Worm (Caenorhabditis elegans) whole organism, L4 larva: ENCODE data around the gene tag-209.

ENCODE experiments used
- D1046.2 ChIP-seq: fragments of 200-800 bp; sonication (Bioruptor generic); IDR thresholded peaks from 2 replicates; pipeline ENCODE4 v1.3.6; 2022; ENCODE audit warnings: missing genetic modification characterization, missing compliant biosample characterization
- F10B5.3 ChIP-seq: sonication (generic microtip); optimal IDR thresholded peaks from 2 replicates; lab custom pipeline; 2016; ENCODE audit warnings: mild to moderate bottlenecking, missing genetic modification characterization, missing compliant biosample characterization
- F37D6.2 ChIP-seq: sonication (generic microtip); optimal IDR thresholded peaks from 2 replicates; lab custom pipeline; 2016; ENCODE audit warnings: mild to moderate bottlenecking, missing genetic modification characterization, missing compliant biosample characterization
- F44E2.7 ChIP-seq: fragments of 200-800 bp; sonication (Bioruptor generic); IDR thresholded peaks from 2 replicates; pipeline ENCODE4 v2.1.2; 2022; ENCODE audit warnings: missing genetic modification characterization, missing compliant biosample characterization
- R02D3.7 ChIP-seq: fragments of 150-350 bp; sonication (generic microtip); optimal IDR thresholded peaks from 3 replicates; lab custom pipeline; 2014; ENCODE audit warnings: missing biosample characterization, missing genetic modification characterization
- Y105C5A.15 ChIP-seq: fragments of 200-800 bp; sonication (Bioruptor generic); IDR thresholded peaks from 2 replicates; pipeline ENCODE4 v1.3.6; 2022; ENCODE audit warnings: missing genetic modification characterization, missing compliant biosample characterization
- aha-1 ChIP-seq: fragments of 150-350 bp; peaks from one replicate; lab custom pipeline; 2014; ENCODE audit warnings: missing biosample characterization, missing genetic modification characterization
- ama-1 ChIP-seq: fragments of 150-350 bp; optimal IDR thresholded peaks from 2 replicates; lab custom pipeline; 2014; ENCODE audit warnings: inconsistent platforms, mixed read lengths
- attf-4 ChIP-seq: sonication (generic microtip); optimal IDR thresholded peaks from 3 replicates; lab custom pipeline; 2017; ENCODE audit warnings: missing biosample characterization, missing genetic modification characterization
- ceh-28 ChIP-seq: fragments of 150-350 bp; optimal IDR thresholded peaks from 2 replicates; lab custom pipeline; 2014; ENCODE audit warnings: missing biosample characterization, missing genetic modification reagents, missing genetic modification characterization
- cey-2 ChIP-seq: sonication (generic microtip); optimal IDR thresholded peaks from 3 replicates; lab custom pipeline; 2017; ENCODE audit warnings: missing genetic modification characterization, mild to moderate bottlenecking, missing compliant biosample characterization, antibody characterized with exemption, borderline replicate concordance; ENCODE audit not compliant: insufficient read depth
- ctbp-1 ChIP-seq: fragments of 200-800 bp; sonication (Bioruptor generic); IDR thresholded peaks from 2 replicates; pipeline ENCODE4 v1.3.6; 2022; ENCODE audit warnings: missing genetic modification reagents, missing genetic modification characterization, missing compliant biosample characterization
- daf-16 ChIP-seq, 3 experiments: sonication (generic microtip); optimal IDR thresholded peaks; 2 replicates each; lab custom pipeline; 2016 to 2017; ENCODE audit warnings: missing genetic modification characterization in 3 of 3, missing genetic modification reagents in 3 of 3, mild to moderate bottlenecking in 2 of 3, missing compliant biosample characterization in 2 of 3, missing biosample characterization in 1 of 3, moderate library complexity in 1 of 3
- daf-19 ChIP-seq: fragments of 200-800 bp; sonication (Bioruptor generic); conservative IDR thresholded peaks from 2 replicates; pipeline ENCODE4 v1.3.6; 2022; ENCODE audit warnings: missing genetic modification characterization, missing compliant biosample characterization
- dpl-1 ChIP-seq: fragments of 150-350 bp; optimal IDR thresholded peaks from 2 replicates; lab custom pipeline; 2014; ENCODE audit warnings: missing biosample characterization, missing genetic modification reagents, missing genetic modification characterization
- dve-1 ChIP-seq: sonication (generic microtip); optimal IDR thresholded peaks from 2 replicates; lab custom pipeline; 2017; ENCODE audit warnings: antibody characterized with exemption, mild to moderate bottlenecking, missing genetic modification characterization, missing compliant biosample characterization; ENCODE audit not compliant: insufficient read depth
- egl-27 ChIP-seq: sonication (generic microtip); optimal IDR thresholded peaks from 3 replicates; lab custom pipeline; 2017; ENCODE audit warnings: missing biosample characterization, missing genetic modification reagents, missing genetic modification characterization
- egl-43 ChIP-seq: fragments of 200-800 bp; sonication (Bioruptor generic); IDR thresholded peaks from 2 replicates; pipeline ENCODE4 v1.3.6; 2022; ENCODE audit warnings: missing genetic modification reagents, missing genetic modification characterization, missing compliant biosample characterization
- fkh-10 ChIP-seq: fragments of 150-350 bp; optimal IDR thresholded peaks from 2 replicates; lab custom pipeline; 2014; ENCODE audit warnings: missing biosample characterization, missing genetic modification reagents, missing genetic modification characterization
- fos-1 ChIP-seq: fragments of 150-350 bp; optimal IDR thresholded peaks from 2 replicates; lab custom pipeline; 2014; ENCODE audit warnings: missing biosample characterization, missing genetic modification characterization
- hif-1 ChIP-seq, 2 experiments: sonication (generic microtip); optimal IDR thresholded peaks; 2 replicates each; lab custom pipeline; 2016 to 2017; ENCODE audit warnings: missing compliant biosample characterization in 2 of 2, missing genetic modification characterization in 2 of 2, missing genetic modification reagents in 2 of 2, missing genotype in 2 of 2, mild to moderate bottlenecking in 1 of 2
- hlh-11 ChIP-seq: fragments of 200-800 bp; sonication (Bioruptor generic); optimal IDR thresholded peaks from 2 replicates; lab custom pipeline; 2018; ENCODE audit warnings: mild to moderate bottlenecking, missing genetic modification characterization, missing compliant biosample characterization
- hlh-30 ChIP-seq: sonication (generic microtip); optimal IDR thresholded peaks from 2 replicates; lab custom pipeline; 2017; ENCODE audit warnings: antibody characterized with exemption, mild to moderate bottlenecking, missing genetic modification characterization, missing compliant biosample characterization; ENCODE audit not compliant: insufficient read depth
- lin-38 ChIP-seq: fragments of 200-800 bp; sonication (Bioruptor generic); IDR thresholded peaks from 2 replicates; pipeline ENCODE4 v1.3.6; 2022; ENCODE audit warnings: missing genetic modification reagents, missing genetic modification characterization, missing compliant biosample characterization
- lsy-2 ChIP-seq, 2 experiments: fragments of 150-350 bp in 1 of 2; sonication (generic microtip) in 1 of 2; optimal IDR thresholded peaks; 2 replicates each; lab custom pipeline; 2014 to 2017; ENCODE audit warnings: missing biosample characterization in 2 of 2, missing genetic modification characterization in 2 of 2
- madf-5 ChIP-seq, 2 experiments: fragments of 200-800 bp; sonication (Bioruptor generic); IDR thresholded peaks; 2 replicates each; pipeline ENCODE4 v1.3.6; 2022; ENCODE audit warnings: missing compliant biosample characterization in 2 of 2, missing genetic modification characterization in 2 of 2
- mdl-1 ChIP-seq, 2 experiments: fragments of 150-350 bp in 1 of 2; sonication (generic microtip) in 1 of 2; optimal IDR thresholded peaks; 2 replicates each; lab custom pipeline; 2014 to 2017; ENCODE audit warnings: missing biosample characterization in 2 of 2, missing genetic modification characterization in 2 of 2
- mxl-3 ChIP-seq: fragments of 200-800 bp; sonication (Bioruptor generic); optimal IDR thresholded peaks from 2 replicates; lab custom pipeline; 2018; ENCODE audit warnings: mild to moderate bottlenecking, missing genetic modification characterization, missing compliant biosample characterization
- nhr-10 ChIP-seq: fragments of 150-350 bp; optimal IDR thresholded peaks from 2 replicates; lab custom pipeline; 2014; ENCODE audit warnings: missing biosample characterization, missing genetic modification characterization
- nhr-102 ChIP-seq: sonication (generic microtip); optimal IDR thresholded peaks from 2 replicates; lab custom pipeline; 2016; ENCODE audit warnings: mild to moderate bottlenecking, missing genetic modification characterization, moderate library complexity, missing compliant biosample characterization
- nhr-25 ChIP-seq: sonication (generic microtip); optimal IDR thresholded peaks from 2 replicates; lab custom pipeline; 2017; ENCODE audit warnings: missing genetic modification characterization, mild to moderate bottlenecking, missing compliant biosample characterization, antibody characterized with exemption, moderate library complexity, borderline replicate concordance; ENCODE audit not compliant: insufficient read depth
- nhr-28 ChIP-seq: fragments of 150-350 bp; optimal IDR thresholded peaks from 2 replicates; lab custom pipeline; 2014; ENCODE audit warnings: missing biosample characterization, missing genetic modification characterization
- nhr-42 ChIP-seq: fragments of 200-800 bp; sonication (Bioruptor generic); IDR thresholded peaks from 2 replicates; pipeline ENCODE4 v1.3.6; 2022; ENCODE audit warnings: missing genetic modification characterization, missing compliant biosample characterization
- nhr-6 ChIP-seq: fragments of 150-350 bp; optimal IDR thresholded peaks from 2 replicates; lab custom pipeline; 2014; ENCODE audit warnings: missing biosample characterization, missing genetic modification characterization
- nhr-77 ChIP-seq: fragments of 150-350 bp; optimal IDR thresholded peaks from 2 replicates; lab custom pipeline; 2014; ENCODE audit warnings: missing biosample characterization, missing genetic modification characterization
- pha-4 ChIP-seq, 2 experiments: fragments of 150-350 bp in 1 of 2; fragments of 200-800 bp in 1 of 2; sonication (Bioruptor generic) in 1 of 2; IDR thresholded peaks in 1 of 2; optimal IDR thresholded peaks in 1 of 2; 2 replicates each; pipeline versions ENCODE4 v1.3.6 to Lab custom; 2014 to 2022; ENCODE audit warnings: missing genetic modification characterization in 2 of 2, missing genetic modification reagents in 2 of 2, missing biosample characterization in 1 of 2, missing compliant biosample characterization in 1 of 2
- pqm-1 ChIP-seq: sonication (generic microtip); optimal IDR thresholded peaks from 2 replicates; lab custom pipeline; 2017; ENCODE audit warnings: missing biosample characterization, missing genetic modification characterization
- rbr-2 ChIP-seq: sonication (generic microtip); optimal IDR thresholded peaks from 2 replicates; lab custom pipeline; 2016; ENCODE audit warnings: missing genotype, missing genetic modification characterization, missing compliant biosample characterization
- saeg-2 ChIP-seq: fragments of 200-800 bp; sonication (Bioruptor generic); IDR thresholded peaks from 2 replicates; pipeline ENCODE4 v1.3.6; 2022; ENCODE audit warnings: missing genetic modification reagents, missing genetic modification characterization, missing compliant biosample characterization
- sdz-12 ChIP-seq: fragments of 200-800 bp; sonication (Bioruptor generic); optimal IDR thresholded peaks from 2 replicates; lab custom pipeline; 2018; ENCODE audit warnings: mild to moderate bottlenecking, missing genetic modification characterization, missing compliant biosample characterization
- set-16 ChIP-seq: fragments of 200-800 bp; sonication (Bioruptor generic); IDR thresholded peaks from 2 replicates; pipeline ENCODE4 v1.3.6; 2022; ENCODE audit warnings: missing genetic modification reagents, missing genetic modification characterization, missing compliant biosample characterization
- skn-1 ChIP-seq: fragments of 150-350 bp; optimal IDR thresholded peaks from 2 replicates; lab custom pipeline; 2014; ENCODE audit warnings: missing biosample characterization, missing genetic modification characterization
- spr-1 ChIP-seq: sonication (generic microtip); optimal IDR thresholded peaks from 2 replicates; lab custom pipeline; 2016; ENCODE audit warnings: mild to moderate bottlenecking, missing genetic modification characterization, missing compliant biosample characterization
- spr-3 ChIP-seq: fragments of 200-800 bp; sonication (Bioruptor generic); optimal IDR thresholded peaks from 2 replicates; lab custom pipeline; 2018; ENCODE audit warnings: mild to moderate bottlenecking, missing genetic modification characterization, missing compliant biosample characterization
- unc-130 ChIP-seq: sonication (generic microtip); optimal IDR thresholded peaks from 2 replicates; lab custom pipeline; 2016; ENCODE audit warnings: missing genetic modification reagents, missing genetic modification characterization, missing compliant biosample characterization
- unc-39 ChIP-seq: sonication (generic microtip); optimal IDR thresholded peaks from 2 replicates; lab custom pipeline; 2017; ENCODE audit warnings: missing biosample characterization, missing genetic modification characterization
- zag-1 ChIP-seq: fragments of 150-350 bp; optimal IDR thresholded peaks from 2 replicates; lab custom pipeline; 2014; ENCODE audit warnings: missing biosample characterization, missing genetic modification characterization
- ztf-7 ChIP-seq: fragments of 150-350 bp; optimal IDR thresholded peaks from 2 replicates; lab custom pipeline; 2014; ENCODE audit warnings: missing biosample characterization, missing genetic modification characterization

tag-209 gene

ce11 chrII:10820679-10821078 is 33.6 kb downstream of the tag-209 start, which contains the start of gene ech-4:
TSS of gene ech-4 (plus strand) at chrII:10821031.
- TF ChIP-seq ztf-7 (tag; lab: Kevin White, UChicago) = no peak
- no peak for TF ChIP-seq daf-16 (GFP tag; optimal IDR thresholded peaks at IDR 0.05; lab: Kevin White, UChicago)
- peak; percentile 63 for TF ChIP-seq daf-16 (tag; optimal IDR thresholded peaks at IDR 0.05; lab: Kevin White, UChicago)
- TF ChIP-seq pqm-1 = peak; percentile 9
- no peak for TF ChIP-seq ctbp-1 (GFP tag; lab: Robert Waterston, UW)
- no peak for TF ChIP-seq rbr-2
- no peak for TF ChIP-seq zag-1 (tag; lab: Kevin White, UChicago)
- no peak for TF ChIP-seq F44E2.7 (GFP tag; lab: Robert Waterston, UW)
- peak; percentile 17; the same call in 1 of the 2 replicates for TF ChIP-seq lin-38 (GFP tag; lab: Robert Waterston, UW)
- TF ChIP-seq nhr-28 (tag; lab: Kevin White, UChicago) = peak; percentile 56

ce11 chrII:10824046-10824445 is 36.9 kb downstream of the tag-209 start, which contains the start of the genes R06F6.12 and mix-1:
TSS of gene R06F6.12 (minus strand) at chrII:10824081.
TSS of gene mix-1 (plus strand) at chrII:10824246.
- TF ChIP-seq sdz-12 (no peak), nhr-10 (no peak), attf-4 (tag; lab: Kevin White, UChicago) (no peak), cey-2 (tag; lab: Kevin White, UChicago) (no peak), daf-16 (GFP tag; optimal IDR thresholded peaks at IDR 0.05; lab: Kevin White, UChicago) (no peak), daf-16 (tag; optimal IDR thresholded peaks at IDR 0.05; lab: Kevin White, UChicago) (peak; percentile 47), lin-38 (GFP tag; lab: Robert Waterston, UW) (peak; percentile 73), pha-4 (GFP tag; IDR thresholded peaks at IDR 0.05; lab: Robert Waterston, UW) (0 out of 2 replicates have a peak, but pooled peaks have one; percentile 38), pha-4 (tag; optimal IDR thresholded peaks at IDR 0.05; lab: Kevin White, UChicago) (peak; percentile 46), fos-1 (tag; lab: Kevin White, UChicago) (no peak), hif-1 (tag; optimal IDR thresholded peaks at IDR 0.05; lab: Kevin White, UChicago) (peak in 1 of 2 experiments; percentile 6), nhr-25 (no peak), spr-1 (tag; lab: Kevin White, UChicago) (no peak), Y105C5A.15 (GFP tag; lab: Robert Waterston, UW) (no peak), unc-130 (GFP tag; lab: Kevin White, UChicago) (peak; percentile 18), mxl-3 (no peak), ztf-7 (tag; lab: Kevin White, UChicago) (no peak), F37D6.2 (tag; lab: Kevin White, UChicago) (no peak), nhr-102 (tag; lab: Kevin White, UChicago) (no peak), F10B5.3 (tag; lab: Kevin White, UChicago) (no peak), ceh-28 (tag; lab: Kevin White, UChicago) (no peak), D1046.2 (GFP tag; lab: Robert Waterston, UW) (no peak), pqm-1 (no peak), nhr-77 (no peak), egl-43 (no peak), skn-1 (no peak), fkh-10 (GFP tag; lab: Kevin White, UChicago) (no peak), hlh-30 (tag; lab: Kevin White, UChicago) (peak; percentile 75), dve-1 (tag; lab: Kevin White, UChicago) (peak; percentile 40), saeg-2 (GFP tag; lab: Robert Waterston, UW) (no peak), lsy-2 (tag; optimal IDR thresholded peaks at IDR 0.05; lab: Kevin White, UChicago) (peak; percentile 10 to 83), nhr-42 (GFP tag; lab: Robert Waterston, UW) (no peak), spr-3 (no peak), madf-5 (GFP tag; IDR thresholded peaks at IDR 0.05; lab: Robert Waterston, UW) (no peak), R02D3.7 (tag; lab: Kevin White, UChicago) (no peak), aha-1 (tag; lab: Kevin White, UChicago) (peak; percentile 63), unc-39 (tag; lab: Kevin White, UChicago) (no peak), dpl-1 (GFP tag; lab: Kevin White, UChicago) (peak; percentile 88), nhr-6 (tag; lab: Kevin White, UChicago) (peak; percentile 2), mdl-1 (tag; optimal IDR thresholded peaks at IDR 0.05; lab: Kevin White, UChicago) (no peak), set-16 (GFP tag; lab: Robert Waterston, UW) (no peak), ama-1 (no peak), daf-19 (GFP tag; lab: Robert Waterston, UW) (no peak), hlh-11 (tag; lab: Kevin White, UChicago) (peak; percentile 22), egl-27 (no peak)
